Worm (Caenorhabditis elegans): ENCODE measurements around the gene C07B5.6.

- TF ChIP-seq dao-5 (tag; optimal IDR thresholded peaks at IDR 0.05) (no peak), W03F9.2 (tag; optimal IDR thresholded peaks at IDR 0.05) (no peak)
These were observed 8.4 kb upstream of the C07B5.6 start for ce11 chrX:9510448-9510847.
